Fruit fly (Drosophila melanogaster) whole organism, embryonic: ENCODE results near the gene CG11791.

Experiments used
- Abd-B ChIP-seq: fragments of 200-800 bp; sonication (Bioruptor generic); optimal IDR thresholded peaks from 2 replicates; lab custom pipeline; 2018; ENCODE audit warnings: missing biosample characterization, mild to moderate bottlenecking, missing genetic modification characterization, moderate library complexity
- Aef1 ChIP-seq: fragments of 200-800 bp; sonication (Bioruptor generic); IDR thresholded peaks from 3 replicates; pipeline ENCODE4 v1.3.6; 2022; ENCODE audit warnings: missing biosample characterization, missing genetic modification characterization
- CG12104 ChIP-seq: fragments of 200-800 bp; sonication (Bioruptor generic); optimal IDR thresholded peaks from 3 replicates; lab custom pipeline; 2016; ENCODE audit warnings: missing biosample characterization, missing genetic modification characterization
- CG12219 ChIP-seq: fragments of 200-800 bp; sonication (Bioruptor generic); optimal IDR thresholded peaks from 3 replicates; lab custom pipeline; 2018; ENCODE audit warnings: missing biosample characterization, mild to moderate bottlenecking, missing genetic modification characterization
- CG13296 ChIP-seq: fragments of 200-800 bp; sonication (Bioruptor generic); optimal IDR thresholded peaks from 3 replicates; lab custom pipeline; 2018; ENCODE audit warnings: missing biosample characterization, mild to moderate bottlenecking, missing genetic modification characterization
- CG13424 ChIP-seq: fragments of 200-800 bp; sonication (Bioruptor generic); optimal IDR thresholded peaks from 2 replicates; lab custom pipeline; 2019; ENCODE audit warnings: missing biosample characterization, mild to moderate bottlenecking, missing genetic modification characterization, moderate library complexity
- CG14860 ChIP-seq: fragments of 200-800 bp; sonication (Bioruptor generic); IDR thresholded peaks from 3 replicates; pipeline ENCODE4 v1.3.6; 2022; ENCODE audit warnings: missing biosample characterization, missing genetic modification characterization; ENCODE audit not compliant: partially characterized antibody
- CG1603 ChIP-seq: fragments of 200-800 bp; sonication (Bioruptor generic); optimal IDR thresholded peaks from 2 replicates; lab custom pipeline; 2019; ENCODE audit warnings: missing biosample characterization, mild to moderate bottlenecking, missing genetic modification characterization, moderate library complexity
- CG30403 ChIP-seq: fragments of 200-800 bp; sonication (Bioruptor generic); optimal IDR thresholded peaks from 3 replicates; lab custom pipeline; 2016; ENCODE audit warnings: missing biosample characterization, missing genetic modification characterization
- CG3281 ChIP-seq: fragments of 200-800 bp; sonication (Bioruptor generic); optimal IDR thresholded peaks from 3 replicates; lab custom pipeline; 2017; ENCODE audit warnings: missing biosample characterization, mild to moderate bottlenecking, missing genetic modification characterization
- CG33557 ChIP-seq: fragments of 200-800 bp; sonication (Bioruptor generic); optimal IDR thresholded peaks from 2 replicates; lab custom pipeline; 2019; ENCODE audit warnings: missing biosample characterization, mild to moderate bottlenecking, missing genetic modification characterization, moderate library complexity
- CG4328 ChIP-seq: fragments of 200-800 bp; sonication (Bioruptor generic); optimal IDR thresholded peaks from 3 replicates; lab custom pipeline; 2017; ENCODE audit warnings: missing biosample characterization, missing genetic modification reagents, missing genetic modification characterization
- CG7963 ChIP-seq: fragments of 200-800 bp; sonication (Bioruptor generic); IDR thresholded peaks from 3 replicates; pipeline ENCODE4 v1.3.6; 2022; ENCODE audit warnings: missing biosample characterization, missing genetic modification characterization; ENCODE audit not compliant: partially characterized antibody
- CG9876 ChIP-seq: fragments of 200-800 bp; sonication (Bioruptor generic); optimal IDR thresholded peaks from 2 replicates; lab custom pipeline; 2016; ENCODE audit warnings: missing biosample characterization, missing genetic modification characterization
- CG9932 ChIP-seq: fragments of 200-800 bp; sonication (Bioruptor generic); IDR thresholded peaks from 2 replicates; pipeline ENCODE4 v1.3.6; 2022; ENCODE audit warnings: missing biosample characterization, missing genetic modification characterization
- CTCF ChIP-seq: fragments of 200-800 bp; sonication (Bioruptor generic); optimal IDR thresholded peaks from 2 replicates; lab custom pipeline; 2017; ENCODE audit warnings: missing biosample characterization, mild to moderate bottlenecking, missing genetic modification characterization, moderate library complexity
- CoRest ChIP-seq: fragments of 200-800 bp; sonication (Bioruptor generic); optimal IDR thresholded peaks from 3 replicates; lab custom pipeline; 2018; ENCODE audit warnings: missing biosample characterization, mild to moderate bottlenecking, missing genetic modification characterization, moderate library complexity
- Eip74EF ChIP-seq, 2 experiments: fragments of 200-800 bp in 1 of 2; fragments of >200 bp in 1 of 2; sonication (Bioruptor generic) in 1 of 2; optimal IDR thresholded peaks; 2 replicates each; lab custom pipeline; 2017 to 2019; ENCODE audit warnings: missing biosample characterization in 2 of 2, missing genetic modification characterization in 2 of 2, mild to moderate bottlenecking in 1 of 2, moderate library complexity in 1 of 2
- Hand ChIP-seq: fragments of 200-800 bp; sonication (Bioruptor generic); optimal IDR thresholded peaks from 2 replicates; lab custom pipeline; 2017; ENCODE audit warnings: mild to moderate bottlenecking, missing biosample characterization, missing genetic modification reagents, missing genetic modification characterization
- MTF-1 ChIP-seq: fragments of 200-800 bp; sonication (Bioruptor generic); optimal IDR thresholded peaks from 2 replicates; lab custom pipeline; 2018; ENCODE audit warnings: missing biosample characterization, mild to moderate bottlenecking, missing genetic modification characterization, borderline replicate concordance
- NC2α ChIP-seq: fragments of 200-800 bp; sonication (Bioruptor generic); optimal IDR thresholded peaks from 2 replicates; lab custom pipeline; 2016; ENCODE audit warnings: missing biosample characterization, missing genetic modification characterization
- Nf-YA ChIP-seq: fragments of 200-800 bp; sonication (Bioruptor generic); IDR thresholded peaks from 2 replicates; pipeline ENCODE4 v1.3.6; 2022; ENCODE audit warnings: missing biosample characterization, missing genetic modification characterization
- Oli ChIP-seq: fragments of 200-800 bp; sonication (Bioruptor generic); optimal IDR thresholded peaks from 2 replicates; lab custom pipeline; 2018; ENCODE audit warnings: missing biosample characterization, mild to moderate bottlenecking, missing genetic modification characterization, moderate library complexity
- Poxn ChIP-seq: fragments of 200-800 bp; sonication (Bioruptor generic); IDR thresholded peaks from 2 replicates; pipeline ENCODE4 v1.3.6; 2022; ENCODE audit warnings: missing biosample characterization, missing genetic modification characterization
- amos ChIP-seq: fragments of 200-800 bp; sonication (Bioruptor generic); IDR thresholded peaks from 2 replicates; pipeline ENCODE4 v1.3.6; 2022; ENCODE audit warnings: missing biosample characterization, missing genetic modification characterization; ENCODE audit not compliant: partially characterized antibody
- ato ChIP-seq: fragments of 200-800 bp; sonication (Bioruptor generic); IDR thresholded peaks from 2 replicates; pipeline ENCODE4 v1.3.6; 2022; ENCODE audit warnings: missing biosample characterization, missing genetic modification characterization; ENCODE audit not compliant: partially characterized antibody
- cato ChIP-seq: fragments of 200-800 bp; sonication (Bioruptor generic); optimal IDR thresholded peaks from 2 replicates; lab custom pipeline; 2016; ENCODE audit warnings: missing biosample characterization, missing genetic modification characterization, borderline replicate concordance
- dm ChIP-seq: fragments of 200-800 bp; sonication (Bioruptor generic); optimal IDR thresholded peaks from 3 replicates; lab custom pipeline; 2016; ENCODE audit warnings: missing biosample characterization, missing genetic modification characterization
- exex ChIP-seq: fragments of 200-800 bp; sonication (Bioruptor generic); optimal IDR thresholded peaks from 4 replicates; lab custom pipeline; 2018; ENCODE audit warnings: missing biosample characterization, mild to moderate bottlenecking, missing genetic modification characterization, moderate library complexity
- her ChIP-seq: fragments of 200-800 bp; sonication (Bioruptor generic); optimal IDR thresholded peaks from 2 replicates; lab custom pipeline; 2016; ENCODE audit warnings: missing biosample characterization, missing genetic modification characterization
- insv ChIP-seq, 2 experiments: fragments of 200-800 bp; sonication (Bioruptor generic); optimal IDR thresholded peaks; 3 replicates each; lab custom pipeline; 2016 to 2018; ENCODE audit warnings: missing biosample characterization in 2 of 2, missing genetic modification characterization in 2 of 2
- inv ChIP-seq: fragments of 200-800 bp; sonication (Bioruptor generic); IDR thresholded peaks from 2 replicates; pipeline ENCODE4 v1.3.6; 2022; ENCODE audit warnings: missing biosample characterization, missing genetic modification characterization; ENCODE audit not compliant: partially characterized antibody
- jigr1 ChIP-seq: fragments of 200-800 bp; sonication (Bioruptor generic); IDR thresholded peaks from 3 replicates; pipeline ENCODE4 v1.3.6; 2022; ENCODE audit warnings: missing biosample characterization, missing genetic modification characterization
- knrl ChIP-seq: fragments of 200-800 bp; sonication (Bioruptor generic); IDR thresholded peaks from 3 replicates; pipeline ENCODE4 v1.3.6; 2022; ENCODE audit warnings: missing biosample characterization, missing genetic modification characterization; ENCODE audit not compliant: partially characterized antibody
- mam ChIP-seq: fragments of 200-800 bp; sonication (Bioruptor generic); optimal IDR thresholded peaks from 3 replicates; lab custom pipeline; 2016; ENCODE audit warnings: missing biosample characterization, missing genetic modification characterization
- mirr ChIP-seq: fragments of 200-800 bp; sonication (Bioruptor generic); optimal IDR thresholded peaks from 3 replicates; lab custom pipeline; 2018; ENCODE audit warnings: missing biosample characterization, mild to moderate bottlenecking, missing genetic modification characterization
- oc ChIP-seq: fragments of 200-800 bp; sonication (Bioruptor generic); optimal IDR thresholded peaks from 2 replicates; lab custom pipeline; 2018; ENCODE audit warnings: missing biosample characterization, mild to moderate bottlenecking, missing genetic modification characterization, moderate library complexity
- otp ChIP-seq: fragments of 200-800 bp; sonication (Bioruptor generic); IDR thresholded peaks from 3 replicates; pipeline ENCODE4, ENCODE4 v1.3.6; 2022; ENCODE audit warnings: missing biosample characterization, missing genetic modification characterization
- pfk ChIP-seq: fragments of 200-800 bp; sonication (Bioruptor generic); optimal IDR thresholded peaks from 2 replicates; lab custom pipeline; 2018; ENCODE audit warnings: missing biosample characterization, mild to moderate bottlenecking, missing genetic modification characterization, moderate library complexity
- pita ChIP-seq: fragments of 200-800 bp; sonication (Bioruptor generic); optimal IDR thresholded peaks from 2 replicates; lab custom pipeline; 2017; ENCODE audit warnings: missing biosample characterization, mild to moderate bottlenecking, missing genetic modification characterization
- row ChIP-seq: fragments of 200-800 bp; sonication (Bioruptor generic); IDR thresholded peaks from 3 replicates; pipeline ENCODE4 v1.3.6; 2022; ENCODE audit warnings: missing biosample characterization, missing genetic modification characterization
- slbo ChIP-seq: fragments of 200-800 bp; sonication (Bioruptor generic); IDR thresholded peaks from 2 replicates; pipeline ENCODE4 v1.3.6; 2022; ENCODE audit warnings: missing biosample characterization, missing genetic modification characterization
- sob ChIP-seq: fragments of 200-800 bp; sonication (Bioruptor generic); IDR thresholded peaks from 2 replicates; pipeline ENCODE4 v1.3.6; 2022; ENCODE audit warnings: missing biosample characterization, missing genetic modification characterization
- trh ChIP-seq: fragments of 200-800 bp; sonication (Bioruptor generic); optimal IDR thresholded peaks from 2 replicates; lab custom pipeline; 2016; ENCODE audit warnings: missing biosample characterization, missing genetic modification characterization
- unc-4 ChIP-seq: fragments of 200-800 bp; sonication (Bioruptor generic); IDR thresholded peaks from 2 replicates; pipeline ENCODE4 v1.3.6; 2022; ENCODE audit warnings: missing biosample characterization, missing genetic modification characterization; ENCODE audit not compliant: partially characterized antibody
- unpg ChIP-seq: fragments of 200-800 bp; sonication (Bioruptor generic); optimal IDR thresholded peaks from 3 replicates; lab custom pipeline; 2018; ENCODE audit warnings: missing biosample characterization, mild to moderate bottlenecking, missing genetic modification characterization, moderate library complexity
- wek ChIP-seq: fragments of 200-800 bp; sonication (Bioruptor generic); optimal IDR thresholded peaks from 3 replicates; lab custom pipeline; 2018; ENCODE audit warnings: missing biosample characterization, mild to moderate bottlenecking, missing genetic modification characterization, moderate library complexity
- zf30C ChIP-seq: fragments of 200-800 bp; sonication (Bioruptor generic); optimal IDR thresholded peaks from 3 replicates; lab custom pipeline; 2018; ENCODE audit warnings: missing biosample characterization, mild to moderate bottlenecking, missing genetic modification characterization

The CG11791 gene

dm6 chr3R:25024895-25025557, 24.4 kb upstream of the CG11791 start, which contains the start of the genes EMC6 and Hr96 (continued):
- TF ChIP-seq CG33557 (GFP tag; lab: Kevin White, UChicago): peak; percentile 79
- peak; percentile 98 for TF ChIP-seq Aef1 (GFP tag; lab: Robert Waterston, UW)
- peak; percentile 82 for TF ChIP-seq ato (GFP tag; lab: Robert Waterston, UW)
- TF ChIP-seq CoRest (tag; lab: Kevin White, UChicago): peak; percentile 94
- peak; percentile 92 for TF ChIP-seq CG13296 (GFP tag; lab: Kevin White, UChicago)
- peak; percentile 64 for TF ChIP-seq CG14860 (GFP tag; lab: Robert Waterston, UW)
- TF ChIP-seq her (GFP tag; lab: Kevin White, UChicago): peak; percentile 99
- peak; percentile 76 for TF ChIP-seq wek (GFP tag; lab: Kevin White, UChicago)
- TF ChIP-seq unc-4 (GFP tag; lab: Robert Waterston, UW): peak; percentile 65
- TF ChIP-seq row (GFP tag; lab: Robert Waterston, UW): peak; percentile 97
- TF ChIP-seq exex: peak; percentile 85
- peak; percentile 82 for TF ChIP-seq CG7963
- peak; percentile 88 for TF ChIP-seq MTF-1 (GFP tag; lab: Kevin White, UChicago)
- TF ChIP-seq amos (GFP tag; lab: Robert Waterston, UW): peak; percentile 63
- no peak for TF ChIP-seq oc
- peak; percentile 89 for TF ChIP-seq trh
- TF ChIP-seq sob: peak; percentile 96
- TF ChIP-seq mirr (GFP tag; lab: Kevin White, UChicago): peak; percentile 81
- peak; percentile 40 for TF ChIP-seq inv (GFP tag; lab: Robert Waterston, UW)
- TF ChIP-seq CTCF (GFP tag; lab: Kevin White, UChicago): peak; percentile 54
- peak; percentile 80 for TF ChIP-seq NC2α (GFP tag; lab: Kevin White, UChicago)
- TF ChIP-seq Nf-YA (GFP tag; lab: Robert Waterston, UW): peak; percentile 79
- peak; percentile 84 for TF ChIP-seq dm (GFP tag; lab: Kevin White, UChicago)
- peak; percentile 97 for TF ChIP-seq CG1603 (tag; lab: Kevin White, UChicago)
- peak in 1 of 2 experiments; percentile 72 for TF ChIP-seq insv (GFP tag; optimal IDR thresholded peaks at IDR 0.05; lab: Kevin White, UChicago)
- no peak for TF ChIP-seq Eip74EF (GFP tag; optimal IDR thresholded peaks at IDR 0.05; lab: Kevin White, UChicago)
- TF ChIP-seq Abd-B (GFP tag; lab: Kevin White, UChicago): peak; percentile 89
- peak; percentile 97 for TF ChIP-seq CG9932 (GFP tag; lab: Robert Waterston, UW)
- peak; percentile 94 for TF ChIP-seq CG13424 (tag; lab: Kevin White, UChicago)
- peak; percentile 97 for TF ChIP-seq CG30403 (GFP tag; lab: Kevin White, UChicago)
- peak; percentile 92 for TF ChIP-seq otp
- TF ChIP-seq mam (GFP tag; lab: Kevin White, UChicago): peak; percentile 96
- peak; percentile 86 for TF ChIP-seq CG12219 (GFP tag; lab: Kevin White, UChicago)
- peak; percentile 69 for TF ChIP-seq knrl (GFP tag; lab: Robert Waterston, UW)
- TF ChIP-seq cato (GFP tag; lab: Kevin White, UChicago): peak; percentile 92
- TF ChIP-seq CG4328 (GFP tag; lab: Kevin White, UChicago): peak; percentile 87
- TF ChIP-seq zf30C (GFP tag; lab: Kevin White, UChicago): peak; percentile 99
- TF ChIP-seq Poxn: peak; percentile 77
- TF ChIP-seq CG12104 (GFP tag; lab: Kevin White, UChicago): peak; percentile 85
- peak; percentile 97 for TF ChIP-seq slbo (GFP tag; lab: Robert Waterston, UW)
- peak; percentile 29 for TF ChIP-seq pfk (GFP tag; lab: Kevin White, UChicago)
- peak; percentile 82 for TF ChIP-seq CG9876 (GFP tag; lab: Kevin White, UChicago)
- peak; percentile 91 for TF ChIP-seq CG3281
- no peak for TF ChIP-seq pita (GFP tag; lab: Kevin White, UChicago)
- peak; percentile 95 for TF ChIP-seq unpg (GFP tag; lab: Kevin White, UChicago)
- peak; percentile 87 for TF ChIP-seq Oli (tag; lab: Kevin White, UChicago)
- peak; percentile 62; the same call in 2 of the 3 replicates for TF ChIP-seq jigr1
- peak; percentile 73 for TF ChIP-seq Hand
